Worm (Caenorhabditis elegans) whole organism, L4 larva: ENCODE results near the gene D1044.7.

Source experiments
- F10B5.3 ChIP-seq: sonication (generic microtip); optimal IDR thresholded peaks from 2 replicates; lab custom pipeline; 2016; ENCODE audit warnings: mild to moderate bottlenecking, missing genetic modification characterization, missing compliant biosample characterization
- F26F4.8 ChIP-seq: fragments of 200-800 bp; sonication (Bioruptor generic); conservative IDR thresholded peaks from 2 replicates; pipeline ENCODE4 v1.3.6; 2022; ENCODE audit warnings: missing genetic modification characterization, missing compliant biosample characterization
- T26A8.4 ChIP-seq: fragments of 200-800 bp; sonication (Bioruptor generic); IDR thresholded peaks from 2 replicates; pipeline ENCODE4 v1.3.6; 2022; ENCODE audit warnings: missing genetic modification characterization, missing compliant biosample characterization
- Y48G9A.11 ChIP-seq: fragments of 200-800 bp; sonication (Bioruptor generic); IDR thresholded peaks from 2 replicates; pipeline ENCODE4 v1.3.6; 2022; ENCODE audit warnings: missing genetic modification reagents, missing genetic modification characterization, missing compliant biosample characterization
- ZK337.2 ChIP-seq: fragments of 200-800 bp; sonication (Bioruptor generic); IDR thresholded peaks from 2 replicates; pipeline ENCODE4 v1.3.6; 2022; ENCODE audit warnings: missing genetic modification reagents, missing genetic modification characterization, missing compliant biosample characterization
- aha-1 ChIP-seq: fragments of 150-350 bp; peaks from one replicate; lab custom pipeline; 2014; ENCODE audit warnings: missing biosample characterization, missing genetic modification characterization
- ama-1 ChIP-seq: fragments of 150-350 bp; optimal IDR thresholded peaks from 2 replicates; lab custom pipeline; 2014; ENCODE audit warnings: inconsistent platforms, mixed read lengths
- ceh-20 ChIP-seq: fragments of 200-800 bp; sonication (Bioruptor generic); IDR thresholded peaks from 2 replicates; pipeline ENCODE4 v1.3.6; 2022; ENCODE audit warnings: missing genetic modification reagents, missing genetic modification characterization, missing compliant biosample characterization
- ceh-62 ChIP-seq: sonication (generic microtip); optimal IDR thresholded peaks from 2 replicates; lab custom pipeline; 2017; ENCODE audit warnings: missing biosample characterization, missing genetic modification characterization
- ceh-82 ChIP-seq: sonication (generic microtip); optimal IDR thresholded peaks from 2 replicates; lab custom pipeline; 2017; ENCODE audit warnings: missing biosample characterization, missing genetic modification characterization
- ces-1 ChIP-seq: fragments of 150-350 bp; sonication (generic microtip); optimal IDR thresholded peaks from 4 replicates; lab custom pipeline; 2014; ENCODE audit warnings: missing biosample characterization, missing genetic modification reagents, missing genetic modification characterization
- dmd-6 ChIP-seq: fragments of 200-800 bp; sonication (Bioruptor generic); IDR thresholded peaks from 2 replicates; pipeline ENCODE4 v1.3.6; 2022; ENCODE audit warnings: missing genetic modification reagents, missing genetic modification characterization, missing compliant biosample characterization
- dpl-1 ChIP-seq: fragments of 150-350 bp; optimal IDR thresholded peaks from 2 replicates; lab custom pipeline; 2014; ENCODE audit warnings: missing biosample characterization, missing genetic modification reagents, missing genetic modification characterization
- egl-27 ChIP-seq: sonication (generic microtip); optimal IDR thresholded peaks from 3 replicates; lab custom pipeline; 2017; ENCODE audit warnings: missing biosample characterization, missing genetic modification reagents, missing genetic modification characterization
- egl-43 ChIP-seq: fragments of 200-800 bp; sonication (Bioruptor generic); IDR thresholded peaks from 2 replicates; pipeline ENCODE4 v1.3.6; 2022; ENCODE audit warnings: missing genetic modification reagents, missing genetic modification characterization, missing compliant biosample characterization
- fos-1 ChIP-seq: fragments of 150-350 bp; optimal IDR thresholded peaks from 2 replicates; lab custom pipeline; 2014; ENCODE audit warnings: missing biosample characterization, missing genetic modification characterization
- hlh-11 ChIP-seq: fragments of 200-800 bp; sonication (Bioruptor generic); optimal IDR thresholded peaks from 2 replicates; lab custom pipeline; 2018; ENCODE audit warnings: mild to moderate bottlenecking, missing genetic modification characterization, missing compliant biosample characterization
- lin-1 ChIP-seq: fragments of 200-800 bp; sonication (Bioruptor generic); IDR thresholded peaks from 2 replicates; pipeline ENCODE4 v1.3.6; 2022; ENCODE audit warnings: missing genetic modification reagents, missing genetic modification characterization, missing compliant biosample characterization
- lin-15B ChIP-seq: fragments of 150-350 bp; sonication (generic microtip); optimal IDR thresholded peaks from 3 replicates; lab custom pipeline; 2014; ENCODE audit warnings: missing biosample characterization, missing genetic modification characterization
- lin-29 ChIP-seq: fragments of 200-800 bp; sonication (Bioruptor generic); IDR thresholded peaks from 2 replicates; pipeline ENCODE4 v1.3.6; 2022; ENCODE audit warnings: missing genetic modification reagents, missing genetic modification characterization, missing compliant biosample characterization
- lsy-2 ChIP-seq, 2 experiments: fragments of 150-350 bp in 1 of 2; sonication (generic microtip) in 1 of 2; optimal IDR thresholded peaks; 2 replicates each; lab custom pipeline; 2014 to 2017; ENCODE audit warnings: missing biosample characterization in 2 of 2, missing genetic modification characterization in 2 of 2
- mdl-1 ChIP-seq, 2 experiments: fragments of 150-350 bp in 1 of 2; sonication (generic microtip) in 1 of 2; optimal IDR thresholded peaks; 2 replicates each; lab custom pipeline; 2014 to 2017; ENCODE audit warnings: missing biosample characterization in 2 of 2, missing genetic modification characterization in 2 of 2
- mxl-3 ChIP-seq: fragments of 200-800 bp; sonication (Bioruptor generic); optimal IDR thresholded peaks from 2 replicates; lab custom pipeline; 2018; ENCODE audit warnings: mild to moderate bottlenecking, missing genetic modification characterization, missing compliant biosample characterization
- nhr-28 ChIP-seq: fragments of 150-350 bp; optimal IDR thresholded peaks from 2 replicates; lab custom pipeline; 2014; ENCODE audit warnings: missing biosample characterization, missing genetic modification characterization
- nhr-48 ChIP-seq: sonication (generic microtip); optimal IDR thresholded peaks from 2 replicates; lab custom pipeline; 2016; ENCODE audit warnings: mild to moderate bottlenecking, missing genetic modification characterization, missing compliant biosample characterization
- nhr-6 ChIP-seq: fragments of 150-350 bp; optimal IDR thresholded peaks from 2 replicates; lab custom pipeline; 2014; ENCODE audit warnings: missing biosample characterization, missing genetic modification characterization
- set-16 ChIP-seq: fragments of 200-800 bp; sonication (Bioruptor generic); IDR thresholded peaks from 2 replicates; pipeline ENCODE4 v1.3.6; 2022; ENCODE audit warnings: missing genetic modification reagents, missing genetic modification characterization, missing compliant biosample characterization
- snpc-4 ChIP-seq: fragments of 150-350 bp; optimal IDR thresholded peaks from 2 replicates; lab custom pipeline; 2014; ENCODE audit warnings: missing biosample characterization, missing genetic modification characterization
- tag-97 ChIP-seq: fragments of 200-800 bp; sonication (Bioruptor generic); IDR thresholded peaks from 2 replicates; pipeline ENCODE4 v1.3.6; 2022; ENCODE audit warnings: missing genetic modification characterization, missing compliant biosample characterization
- unc-39 ChIP-seq: sonication (generic microtip); optimal IDR thresholded peaks from 2 replicates; lab custom pipeline; 2017; ENCODE audit warnings: missing biosample characterization, missing genetic modification characterization
- unc-62 ChIP-seq, 3 experiments: fragments of 150-350 bp in 1 of 3; sonication (generic microtip); optimal IDR thresholded peaks in 2 of 3; peaks in 1 of 3; 1 replicate in 1 of 3; 2 replicates in 2 of 3; lab custom pipeline; 2014 to 2017; ENCODE audit warnings: missing biosample characterization in 3 of 3, missing genetic modification characterization in 3 of 3, missing genetic modification reagents in 3 of 3, missing genotype in 1 of 3
- zag-1 ChIP-seq: fragments of 150-350 bp; optimal IDR thresholded peaks from 2 replicates; lab custom pipeline; 2014; ENCODE audit warnings: missing biosample characterization, missing genetic modification characterization
- ztf-7 ChIP-seq: fragments of 150-350 bp; optimal IDR thresholded peaks from 2 replicates; lab custom pipeline; 2014; ENCODE audit warnings: missing biosample characterization, missing genetic modification characterization

The D1044.7 gene

DNA sequence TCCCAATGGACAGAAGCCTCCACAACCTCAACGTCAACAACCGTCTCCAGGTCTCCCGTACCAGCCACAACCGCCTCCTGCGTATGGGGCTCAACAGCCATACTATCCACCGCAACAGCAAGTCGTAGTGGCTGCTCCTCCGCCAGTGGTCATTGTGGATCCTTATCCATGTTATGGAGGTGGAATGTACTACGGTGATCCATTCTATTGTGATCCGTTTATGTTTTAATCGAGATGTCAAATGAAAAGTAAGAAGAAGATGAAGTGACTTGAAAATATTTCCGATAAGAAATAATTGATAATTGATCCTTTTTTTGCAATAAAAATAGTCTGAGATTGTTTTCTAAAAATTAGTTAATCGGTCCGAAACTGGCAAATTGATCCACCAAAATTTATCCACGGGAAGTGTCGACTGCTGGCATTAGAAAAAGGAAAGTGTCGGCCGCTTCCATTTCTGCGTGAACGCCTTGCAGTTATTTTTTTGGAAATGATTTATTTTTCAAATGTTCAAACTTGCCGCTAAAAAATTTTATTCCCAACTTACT, 29.7 kb downstream of the D1044.7 start, which contains the start of the genes R02F2.6 and R02F2.5:
Gene R02F2.6 (minus strand): TSS at position 101 of the 545 bp plus-strand sequence.
Gene R02F2.5 (plus strand): TSS at position 495 of the 545 bp plus-strand sequence.
- TF ChIP-seq lin-15B (tag; lab: Kevin White, UChicago) (no peak), aha-1 (tag; lab: Kevin White, UChicago) (peak; percentile 83), set-16 (GFP tag; lab: Robert Waterston, UW) (peak; percentile 48; the same call in 1 of the 2 replicates)

ce11 chrIII:5478011-5478410, 30.6 kb downstream of the D1044.7 start, which contains the start of gene R02F2.10:
Gene R02F2.10, plus strand, starts transcription at chrIII:5478311.
- peak; percentile 48 for TF ChIP-seq aha-1 (tag; lab: Kevin White, UChicago)
- TF ChIP-seq tag-97 (GFP tag; lab: Robert Waterston, UW), result no peak

DNA sequence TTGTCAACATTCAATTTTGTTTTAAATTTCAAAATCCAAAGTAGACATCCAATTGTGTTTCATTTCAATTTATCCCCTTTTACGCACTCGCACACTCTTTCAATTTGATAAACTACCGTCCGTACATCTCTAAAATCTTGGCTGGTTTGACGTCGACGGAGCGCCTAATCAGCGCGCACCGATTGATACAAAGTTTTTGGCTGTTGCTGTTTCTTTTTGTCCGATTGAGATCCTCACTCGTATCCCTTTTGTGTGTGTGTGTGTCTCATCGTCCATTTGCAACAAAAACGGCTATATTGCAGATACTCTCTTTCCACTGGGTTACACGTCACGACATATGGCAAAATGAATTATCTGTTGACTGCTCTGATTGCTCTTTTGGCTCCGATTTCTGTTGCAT, 34.4 kb downstream of the D1044.7 start, which contains the start of gene lon-1:
Gene lon-1 (plus strand): TSS at position 301 of the 400 bp plus-strand sequence.
- TF ChIP-seq mxl-3 (GFP tag; lab: Kevin White, UChicago) (peak; percentile 16), unc-62 (GFP tag; optimal IDR thresholded peaks at IDR 0.05 in 1 of 2; lab: Kevin White, UChicago) (no peak), unc-62 (tag; optimal IDR thresholded peaks at IDR 0.05; lab: Kevin White, UChicago) (no peak), lsy-2 (tag; optimal IDR thresholded peaks at IDR 0.05; lab: Kevin White, UChicago) (no peak), ces-1 (no peak), zag-1 (tag; lab: Kevin White, UChicago) (no peak), nhr-6 (no peak)

- TF ChIP-seq ceh-62 (tag; lab: Kevin White, UChicago), result no peak
- peak; percentile 38 for TF ChIP-seq aha-1 (tag; lab: Kevin White, UChicago)
- peak in 1 of 2 experiments; percentile 74 for TF ChIP-seq mdl-1 (tag; optimal IDR thresholded peaks at IDR 0.05; lab: Kevin White, UChicago)
- peak; percentile 9 for TF ChIP-seq dpl-1 (GFP tag; lab: Kevin White, UChicago)
- peak; percentile 42 for TF ChIP-seq nhr-28 (tag; lab: Kevin White, UChicago)
- peak; percentile 74 for TF ChIP-seq nhr-48
- no peak for TF ChIP-seq Y48G9A.11 (GFP tag; lab: Robert Waterston, UW)
- TF ChIP-seq lin-1, result 0 out of 2 replicates have a peak, but pooled peaks have one; percentile 51
- no peak for TF ChIP-seq ceh-82 (tag; lab: Kevin White, UChicago)
- peak; percentile 58 for TF ChIP-seq mxl-3 (GFP tag; lab: Kevin White, UChicago)
- TF ChIP-seq hlh-11 (tag; lab: Kevin White, UChicago), result peak; percentile 72
- 0 out of 2 replicates have a peak, but pooled peaks have one; percentile 48 for TF ChIP-seq T26A8.4 (GFP tag; lab: Robert Waterston, UW)
Observed at ce11 chrIII:5472693-5473092, 35.9 kb downstream of the D1044.7 start.

DNA sequence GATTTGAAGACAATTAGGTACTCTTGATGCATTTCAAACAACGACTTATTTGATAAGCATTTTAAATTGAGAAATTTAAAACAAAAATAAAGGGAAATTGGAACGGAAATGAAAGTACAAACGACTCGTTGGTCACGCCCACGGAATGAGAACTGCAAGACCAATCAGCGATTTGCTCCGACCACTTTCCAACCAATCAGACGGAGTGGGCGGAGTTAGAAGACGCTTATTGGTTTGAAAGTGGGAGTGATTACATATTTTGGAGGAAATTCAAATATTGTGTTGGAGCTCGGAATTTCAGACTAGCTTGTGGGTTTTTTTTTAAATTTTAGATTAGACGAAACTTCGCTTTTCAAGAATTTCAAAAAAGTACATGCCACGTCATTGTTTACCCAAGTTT, 39.5 kb downstream of the D1044.7 start:
- TF ChIP-seq F10B5.3 (tag; lab: Kevin White, UChicago) (no peak), ceh-20 (no peak), ztf-7 (tag; lab: Kevin White, UChicago) (no peak), ZK337.2 (GFP tag; lab: Robert Waterston, UW) (no peak), ama-1 (lab: Kevin White, UChicago) (no peak), ces-1 (no peak), fos-1 (no peak), ceh-82 (tag; lab: Kevin White, UChicago) (no peak), egl-27 (tag; lab: Kevin White, UChicago) (no peak), snpc-4 (tag; lab: Kevin White, UChicago) (no peak), lin-29 (no peak), unc-39 (no peak), egl-43 (GFP tag; lab: Robert Waterston, UW) (no peak), dmd-6 (no peak), F26F4.8 (GFP tag; lab: Robert Waterston, UW) (no peak)
